Fruit fly (Drosophila melanogaster) whole organism, embryonic: ENCODE data around the gene mal.

Experiments used
- B-H1 ChIP-seq: fragments of 200-800 bp; sonication (Bioruptor generic); IDR thresholded peaks from 3 replicates; pipeline ENCODE4 v1.3.6; 2022; ENCODE audit warnings: missing biosample characterization, missing genetic modification characterization
- BEAF-32 ChIP-seq: fragments of 200-800 bp; sonication (Bioruptor generic); optimal IDR thresholded peaks from 3 replicates; lab custom pipeline; 2017; ENCODE audit warnings: missing biosample characterization, missing genetic modification characterization, mild to moderate bottlenecking, moderate library complexity, missing genetic modification reagents
- C15 ChIP-seq: fragments of 200-800 bp; sonication (Bioruptor generic); IDR thresholded peaks from 3 replicates; pipeline ENCODE4 v1.3.6; 2022; ENCODE audit warnings: missing biosample characterization, missing genetic modification characterization
- CG13287 ChIP-seq: fragments of 200-800 bp; sonication (Bioruptor generic); IDR thresholded peaks from 2 replicates; pipeline ENCODE4 v1.3.6; 2022; ENCODE audit warnings: missing biosample characterization, missing genetic modification characterization; ENCODE audit not compliant: partially characterized antibody
- CG14860 ChIP-seq: fragments of 200-800 bp; sonication (Bioruptor generic); IDR thresholded peaks from 3 replicates; pipeline ENCODE4 v1.3.6; 2022; ENCODE audit warnings: missing biosample characterization, missing genetic modification characterization; ENCODE audit not compliant: partially characterized antibody
- CG16813 ChIP-seq: fragments of 200-800 bp; sonication (Bioruptor generic); IDR thresholded peaks from 3 replicates; pipeline ENCODE4 v1.3.6; 2022; ENCODE audit warnings: missing biosample characterization, missing genetic modification characterization; ENCODE audit not compliant: partially characterized antibody
- CG17328 ChIP-seq: fragments of 200-800 bp; sonication (Bioruptor generic); IDR thresholded peaks from 2 replicates; pipeline ENCODE4 v1.3.6; 2022; ENCODE audit warnings: missing biosample characterization, missing genetic modification characterization
- CG17912 ChIP-seq: fragments of 200-800 bp; sonication (Bioruptor generic); optimal IDR thresholded peaks from 2 replicates; lab custom pipeline; 2018; ENCODE audit warnings: missing biosample characterization, mild to moderate bottlenecking, missing genetic modification characterization
- CG2199 ChIP-seq: fragments of 200-800 bp; sonication (Bioruptor generic); IDR thresholded peaks from 3 replicates; pipeline ENCODE4 v1.3.6; 2022; ENCODE audit warnings: missing biosample characterization, missing genetic modification characterization
- CG2889 ChIP-seq: fragments of 200-800 bp; sonication (Bioruptor generic); IDR thresholded peaks from 3 replicates; pipeline ENCODE4 v1.3.6; 2022; ENCODE audit warnings: missing biosample characterization, missing genetic modification characterization
- CG30403 ChIP-seq: fragments of 200-800 bp; sonication (Bioruptor generic); optimal IDR thresholded peaks from 3 replicates; lab custom pipeline; 2016; ENCODE audit warnings: missing biosample characterization, missing genetic modification characterization
- CG32532 ChIP-seq: fragments of 200-800 bp; sonication (Bioruptor generic); IDR thresholded peaks from 2 replicates; pipeline ENCODE4 v1.3.6; 2022; ENCODE audit warnings: missing biosample characterization, missing genetic modification characterization
- CG33557 ChIP-seq: fragments of 200-800 bp; sonication (Bioruptor generic); optimal IDR thresholded peaks from 2 replicates; lab custom pipeline; 2019; ENCODE audit warnings: missing biosample characterization, mild to moderate bottlenecking, missing genetic modification characterization, moderate library complexity
- CG34376 ChIP-seq: fragments of 200-800 bp; sonication (Bioruptor generic); optimal IDR thresholded peaks from 2 replicates; lab custom pipeline; 2018; ENCODE audit warnings: missing biosample characterization, mild to moderate bottlenecking, missing genetic modification characterization
- CG34422 ChIP-seq: fragments of 200-800 bp; sonication (Bioruptor generic); IDR thresholded peaks from 3 replicates; pipeline ENCODE4 v1.3.6; 2022; ENCODE audit warnings: missing biosample characterization, missing genetic modification characterization
- CG4707 ChIP-seq: fragments of 200-800 bp; sonication (Bioruptor generic); optimal IDR thresholded peaks from 2 replicates; lab custom pipeline; 2018; ENCODE audit warnings: missing biosample characterization, mild to moderate bottlenecking, missing genetic modification characterization, moderate library complexity
- CG8359 ChIP-seq: fragments of 200-800 bp; sonication (Bioruptor generic); optimal IDR thresholded peaks from 2 replicates; lab custom pipeline; 2017; ENCODE audit warnings: missing biosample characterization, mild to moderate bottlenecking, missing genetic modification characterization, borderline replicate concordance
- CG9437 ChIP-seq: fragments of 200-800 bp; sonication (Bioruptor generic); optimal IDR thresholded peaks from 2 replicates; lab custom pipeline; 2018; ENCODE audit warnings: missing biosample characterization, mild to moderate bottlenecking, missing genetic modification characterization
- CG9817 ChIP-seq: fragments of 200-800 bp; sonication (Bioruptor generic); optimal IDR thresholded peaks from 2 replicates; lab custom pipeline; 2018; ENCODE audit warnings: missing biosample characterization, mild to moderate bottlenecking, missing genetic modification characterization, moderate library complexity
- Dbx ChIP-seq: fragments of 200-800 bp; sonication (Bioruptor generic); IDR thresholded peaks from 3 replicates; pipeline ENCODE4 v1.3.6; 2022; ENCODE audit warnings: missing biosample characterization, missing genetic modification characterization
- Eip74EF ChIP-seq, 2 experiments: fragments of 200-800 bp in 1 of 2; fragments of >200 bp in 1 of 2; sonication (Bioruptor generic) in 1 of 2; optimal IDR thresholded peaks; 2 replicates each; lab custom pipeline; 2017 to 2019; ENCODE audit warnings: missing biosample characterization in 2 of 2, missing genetic modification characterization in 2 of 2, mild to moderate bottlenecking in 1 of 2, moderate library complexity in 1 of 2
- Fer3 ChIP-seq: fragments of 200-800 bp; sonication (Bioruptor generic); optimal IDR thresholded peaks from 2 replicates; lab custom pipeline; 2018; ENCODE audit warnings: missing biosample characterization, mild to moderate bottlenecking, missing genetic modification characterization, moderate library complexity
- HLHmδ ChIP-seq: fragments of 200-800 bp; sonication (Bioruptor generic); optimal IDR thresholded peaks from 2 replicates; lab custom pipeline; 2018; ENCODE audit warnings: missing biosample characterization, mild to moderate bottlenecking, missing genetic modification characterization, moderate library complexity
- HmgZ ChIP-seq: fragments of 200-800 bp; sonication (Bioruptor generic); optimal IDR thresholded peaks from 2 replicates; lab custom pipeline; 2018; ENCODE audit warnings: missing biosample characterization, mild to moderate bottlenecking, missing genetic modification characterization
- Jarid2 ChIP-seq: fragments of 200-800 bp; sonication (Bioruptor generic); optimal IDR thresholded peaks from 3 replicates; lab custom pipeline; 2017; ENCODE audit warnings: mild to moderate bottlenecking, missing biosample characterization, missing genetic modification reagents, missing genetic modification characterization
- Meics ChIP-seq: fragments of 200-800 bp; sonication (Bioruptor generic); optimal IDR thresholded peaks from 2 replicates; lab custom pipeline; 2017; ENCODE audit warnings: missing biosample characterization, mild to moderate bottlenecking, missing genetic modification characterization
- Mes4 ChIP-seq: fragments of 200-800 bp; sonication (Bioruptor generic); optimal IDR thresholded peaks from 2 replicates; lab custom pipeline; 2016; ENCODE audit warnings: missing biosample characterization, missing genetic modification characterization
- Nf-YA ChIP-seq: fragments of 200-800 bp; sonication (Bioruptor generic); IDR thresholded peaks from 2 replicates; pipeline ENCODE4 v1.3.6; 2022; ENCODE audit warnings: missing biosample characterization, missing genetic modification characterization
- Pdp1 ChIP-seq, 2 experiments: fragments of 200-800 bp; sonication (Bioruptor generic); optimal IDR thresholded peaks; 3 replicates each; lab custom pipeline; 2016; ENCODE audit warnings: missing biosample characterization in 2 of 2, missing genetic modification characterization in 2 of 2, mild to moderate bottlenecking in 1 of 2, moderate library complexity in 1 of 2
- Sin3A ChIP-seq: fragments of >200 bp; optimal IDR thresholded peaks from 2 replicates; lab custom pipeline; 2018
- az2 ChIP-seq: fragments of 200-800 bp; sonication (Bioruptor generic); optimal IDR thresholded peaks from 3 replicates; lab custom pipeline; 2016; ENCODE audit warnings: missing biosample characterization, missing genetic modification characterization
- bab2 ChIP-seq: fragments of 200-800 bp; sonication (Bioruptor generic); optimal IDR thresholded peaks from 2 replicates; lab custom pipeline; 2016; ENCODE audit warnings: missing biosample characterization, missing genetic modification characterization
- chinmo ChIP-seq: fragments of 200-800 bp; sonication (Bioruptor generic); IDR thresholded peaks from 4 replicates; pipeline ENCODE4 v1.3.6; 2022; ENCODE audit warnings: missing biosample characterization, missing genetic modification characterization; ENCODE audit not compliant: partially characterized antibody
- dysf ChIP-seq: fragments of 200-800 bp; sonication (Bioruptor generic); IDR thresholded peaks from 3 replicates; pipeline ENCODE4 v1.3.6; 2022; ENCODE audit warnings: missing biosample characterization, missing genetic modification characterization
- ewg ChIP-seq: fragments of 200-800 bp; sonication (Bioruptor generic); optimal IDR thresholded peaks from 3 replicates; lab custom pipeline; 2017; ENCODE audit warnings: mild to moderate bottlenecking, missing biosample characterization, missing genetic modification reagents, missing genetic modification characterization
- fd64A ChIP-seq: fragments of 200-800 bp; sonication (Bioruptor generic); optimal IDR thresholded peaks from 3 replicates; lab custom pipeline; 2018; ENCODE audit warnings: missing biosample characterization, mild to moderate bottlenecking, missing genetic modification characterization
- gem ChIP-seq: fragments of 200-800 bp; sonication (Bioruptor generic); optimal IDR thresholded peaks from 2 replicates; lab custom pipeline; 2019; ENCODE audit warnings: missing biosample characterization, mild to moderate bottlenecking, missing genetic modification characterization, moderate library complexity
- hb ChIP-seq: fragments of 200-800 bp; sonication (Bioruptor generic); IDR thresholded peaks from 3 replicates; pipeline ENCODE4 v1.3.6; 2022; ENCODE audit warnings: missing biosample characterization, missing genetic modification characterization; ENCODE audit not compliant: partially characterized antibody
- knrl ChIP-seq: fragments of 200-800 bp; sonication (Bioruptor generic); IDR thresholded peaks from 3 replicates; pipeline ENCODE4 v1.3.6; 2022; ENCODE audit warnings: missing biosample characterization, missing genetic modification characterization; ENCODE audit not compliant: partially characterized antibody
- nerfin-2 ChIP-seq: fragments of 200-800 bp; sonication (Bioruptor generic); IDR thresholded peaks from 2 replicates; pipeline ENCODE4 v1.3.6; 2022; ENCODE audit warnings: missing biosample characterization, missing genetic modification characterization; ENCODE audit not compliant: partially characterized antibody
- org-1 ChIP-seq: fragments of 200-800 bp; sonication (Bioruptor generic); optimal IDR thresholded peaks from 2 replicates; lab custom pipeline; 2017; ENCODE audit warnings: missing biosample characterization, missing genetic modification characterization
- sens ChIP-seq: fragments of 200-800 bp; sonication (Bioruptor generic); peaks from one replicate; lab custom pipeline; 2016; ENCODE audit warnings: missing biosample characterization, missing genetic modification characterization
- shn ChIP-seq: fragments of 200-800 bp; sonication (Bioruptor generic); optimal IDR thresholded peaks from 3 replicates; lab custom pipeline; 2016; ENCODE audit warnings: missing biosample characterization, missing genetic modification characterization
- slou ChIP-seq: fragments of 200-800 bp; sonication (Bioruptor generic); optimal IDR thresholded peaks from 3 replicates; lab custom pipeline; 2016; ENCODE audit warnings: missing biosample characterization, missing genetic modification characterization
- sna ChIP-seq: fragments of 200-800 bp; sonication (Bioruptor generic); IDR thresholded peaks from 2 replicates; pipeline ENCODE4 v1.3.6; 2022; ENCODE audit warnings: missing biosample characterization, missing genetic modification characterization; ENCODE audit not compliant: partially characterized antibody
- tx ChIP-seq: fragments of 200-800 bp; sonication (Bioruptor generic); optimal IDR thresholded peaks from 2 replicates; lab custom pipeline; 2016; ENCODE audit warnings: missing biosample characterization, missing genetic modification characterization
- zen ChIP-seq: fragments of 200-800 bp; sonication (Bioruptor generic); optimal IDR thresholded peaks from 3 replicates; lab custom pipeline; 2018; ENCODE audit warnings: missing biosample characterization, mild to moderate bottlenecking, missing genetic modification characterization, moderate library complexity

Gene mal

DNA sequence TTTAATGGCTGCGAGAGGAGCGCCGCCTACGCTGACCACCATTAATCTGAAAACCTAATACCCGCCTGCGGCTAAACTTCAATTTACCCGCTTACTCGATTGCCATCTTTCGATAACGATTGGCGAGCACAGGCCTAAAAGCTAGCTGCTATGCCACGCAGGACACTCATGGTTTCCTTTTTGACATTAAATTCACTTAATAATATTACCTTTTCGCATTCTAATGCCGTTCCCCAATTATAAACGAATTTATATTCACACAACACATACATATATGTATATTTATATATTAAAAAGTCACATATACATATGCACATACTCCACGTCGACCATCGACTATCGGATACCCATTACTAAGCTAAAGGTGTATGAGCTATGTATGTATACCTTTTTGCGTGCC, 39.8 kb upstream of the mal start (continued):
- TF ChIP-seq org-1 (no peak), sna (GFP tag; lab: Robert Waterston, UW) (no peak), CG14860 (peak; percentile 73), CG16813 (GFP tag; lab: Robert Waterston, UW) (peak; percentile 78), CG13287 (GFP tag; lab: Robert Waterston, UW) (peak; percentile 22; the same call in 1 of the 2 replicates), Jarid2 (GFP tag; lab: Kevin White, UChicago) (no peak), BEAF-32 (GFP tag; lab: Kevin White, UChicago) (peak; percentile 26), CG34376 (no peak), CG9437 (GFP tag; lab: Kevin White, UChicago) (no peak), zen (tag; lab: Kevin White, UChicago) (peak; percentile 2), slou (GFP tag; lab: Kevin White, UChicago) (no peak), az2 (GFP tag; lab: Kevin White, UChicago) (no peak), nerfin-2 (GFP tag; lab: Robert Waterston, UW) (peak; percentile 45; the same call in 1 of the 2 replicates), chinmo (GFP tag; lab: Robert Waterston, UW) (no peak), CG9817 (no peak), tx (GFP tag; lab: Kevin White, UChicago) (no peak), Dbx (no peak), knrl (GFP tag; lab: Robert Waterston, UW) (peak; percentile 36; the same call in 1 of the 3 replicates), hb (GFP tag; lab: Robert Waterston, UW) (peak; percentile 77)

DNA sequence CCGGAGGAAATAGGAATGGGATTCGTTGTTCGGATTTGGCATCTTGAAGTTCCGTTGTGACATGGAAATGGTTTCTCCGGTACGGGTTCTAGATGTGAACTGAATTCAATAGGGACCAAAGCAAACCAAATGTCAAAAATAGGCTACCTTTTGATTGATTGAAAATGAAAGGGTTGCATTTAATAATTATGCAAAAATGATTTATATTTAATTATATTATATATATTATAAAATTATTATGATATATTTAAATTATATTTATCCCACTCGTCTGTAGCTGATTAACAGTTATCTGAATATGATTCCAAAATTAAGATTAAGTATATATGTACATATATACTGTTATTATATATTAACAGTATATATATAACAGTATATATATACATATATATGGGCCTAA, 38.8 kb upstream of the mal start, which contains the start of gene jb:
Gene jb, minus strand, starts transcription at position 101 of the 400 bp plus-strand sequence.
- TF ChIP-seq fd64A (GFP tag; lab: Kevin White, UChicago) (no peak), shn (GFP tag; lab: Kevin White, UChicago) (no peak), Nf-YA (GFP tag; lab: Robert Waterston, UW) (no peak)

DNA sequence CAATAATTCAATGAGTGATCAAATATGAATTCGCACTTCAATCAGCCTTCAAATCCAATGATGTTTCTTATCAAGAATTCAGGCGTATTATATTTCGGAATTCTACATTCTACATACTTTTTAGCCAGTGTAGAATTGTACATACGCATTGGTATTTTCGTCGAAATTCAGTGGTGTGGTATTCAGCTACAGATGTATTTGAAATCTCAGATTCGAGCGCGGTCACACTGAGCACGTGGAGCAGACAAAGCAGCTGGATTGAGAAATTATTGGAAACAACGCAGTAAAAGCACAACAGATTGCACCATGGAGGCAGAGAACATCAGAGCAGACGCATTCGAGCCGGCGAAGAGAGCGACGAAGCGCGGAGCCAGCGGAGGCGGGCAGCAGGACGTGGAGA, 38.2 kb upstream of the mal start:
- TF ChIP-seq bab2 (GFP tag; lab: Kevin White, UChicago) (no peak), Meics (GFP tag; lab: Kevin White, UChicago) (no peak), Pdp1 (GFP tag; optimal IDR thresholded peaks at IDR 0.05; lab: Kevin White, UChicago) (no peak), HmgZ (tag; lab: Kevin White, UChicago) (peak; percentile 53), ewg (GFP tag; lab: Kevin White, UChicago) (no peak), knrl (GFP tag; lab: Robert Waterston, UW) (peak; percentile 28; the same call in 1 of the 3 replicates), gem (tag; lab: Kevin White, UChicago) (no peak), CG17328 (GFP tag; lab: Robert Waterston, UW) (no peak), Sin3A (lab: Kevin White, UChicago) (no peak), dysf (GFP tag; lab: Robert Waterston, UW) (no peak), Mes4 (no peak), CG2889 (no peak), CG33557 (no peak), CG34422 (GFP tag; lab: Robert Waterston, UW) (peak; percentile 41; the same call in 1 of the 3 replicates), B-H1 (GFP tag; lab: Robert Waterston, UW) (no peak), sens (GFP tag; lab: Kevin White, UChicago) (peak; percentile 9), CG2199 (GFP tag; lab: Robert Waterston, UW) (0 out of 3 replicates have a peak, but pooled peaks have one; percentile 31), Fer3 (tag; lab: Kevin White, UChicago) (no peak), CG8359 (GFP tag; lab: Kevin White, UChicago) (no peak), Eip74EF (GFP tag; optimal IDR thresholded peaks at IDR 0.05; lab: Kevin White, UChicago) (no peak), HLHmδ (GFP tag; lab: Kevin White, UChicago) (no peak), C15 (no peak), CG4707 (GFP tag; lab: Kevin White, UChicago) (no peak), CG32532 (GFP tag; lab: Robert Waterston, UW) (no peak), CG17912 (GFP tag; lab: Kevin White, UChicago) (no peak), CG30403 (GFP tag; lab: Kevin White, UChicago) (no peak)
